Fruit fly (Drosophila melanogaster) Kc167 (cell line): ENCODE results near the gene CG32806.

ENCODE experiments used
- h ChIP-seq: fragments of >200 bp; optimal IDR thresholded peaks from 3 replicates; lab custom pipeline; 2018; ENCODE audit warnings: missing external identifiers
- insv ChIP-seq: fragments of >200 bp; optimal IDR thresholded peaks from 3 replicates; lab custom pipeline; 2018; ENCODE audit warnings: missing external identifiers
- psq ChIP-seq: fragments of >200 bp; optimal IDR thresholded peaks from 2 replicates; lab custom pipeline; 2017; ENCODE audit warnings: missing external identifiers

DNA sequence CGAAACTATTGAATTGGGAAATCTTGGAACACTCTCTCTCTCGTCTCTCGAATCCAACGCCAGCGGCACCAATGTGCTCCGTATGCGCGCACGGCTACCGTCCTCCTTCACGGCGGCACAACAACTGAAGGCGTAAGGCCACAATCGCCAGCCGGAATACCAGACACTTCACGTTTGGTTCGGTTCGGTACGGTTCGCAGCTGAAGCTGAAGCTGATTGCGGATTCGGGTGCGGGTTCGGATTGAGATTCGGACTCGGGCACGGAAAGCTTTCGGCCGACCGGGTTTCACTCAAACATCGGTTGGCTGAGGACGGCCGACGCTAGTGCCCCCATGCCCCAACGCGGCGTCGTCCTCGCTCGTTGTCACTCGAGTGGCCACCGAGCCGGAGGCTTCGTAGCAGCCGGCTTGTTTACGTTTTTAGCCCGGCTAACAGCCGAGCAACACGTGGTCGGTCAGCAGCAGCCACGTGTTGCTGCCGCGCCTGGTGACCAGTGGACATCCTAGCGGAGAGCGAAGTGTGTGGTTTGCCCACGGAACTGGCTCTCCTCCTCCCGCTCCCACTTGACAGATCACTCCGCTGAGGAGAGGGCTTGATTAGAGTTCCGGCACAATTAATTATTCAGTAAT is 35.3 kb upstream of the CG32806 start, which contains the start of gene Scgdelta:
- TF ChIP-seq psq = no peak
- no peak for TF ChIP-seq h (lab: Kevin White, UChicago)
- TF ChIP-seq insv (lab: Kevin White, UChicago) = no peak
